Fruit fly (Drosophila melanogaster): ENCODE measurements around the gene CG14708.

dm6 chr3R:11569993-11570392 is 16.0 kb downstream of the CG14708 start:
- TF ChIP-seq kay (GFP tag; ENCODE audit: borderline replicate concordance) (no peak), ovo (GFP tag; optimal IDR thresholded peaks at IDR 0.05) (no peak), cnc (optimal IDR thresholded peaks at IDR 0.05) (no peak), CG5204 (GFP tag; optimal IDR thresholded peaks at IDR 0.05) (no peak), CG12768 (GFP tag; optimal IDR thresholded peaks at IDR 0.05) (no peak)
